Fruit fly (Drosophila melanogaster): ENCODE data around the gene CG11714.

CG11714 gene

dm6 chr3L:11550359-11551056 is 28.0 kb upstream of the CG11714 start (continued):
- peak in 1 of 2 experiments; percentile 69 for TF ChIP-seq Eip74EF (GFP tag; optimal IDR thresholded peaks at IDR 0.05)
- TF ChIP-seq CG12104 (GFP tag; optimal IDR thresholded peaks at IDR 0.05), result no peak
- no peak for TF ChIP-seq onecut (GFP tag; IDR thresholded peaks at IDR 0.05)
- peak; percentile 8 for TF ChIP-seq CG13296 (GFP tag; optimal IDR thresholded peaks at IDR 0.05)
- no peak for TF ChIP-seq CG4820 (GFP tag; optimal IDR thresholded peaks at IDR 0.05)
- no peak for TF ChIP-seq hth (optimal IDR thresholded peaks at IDR 0.05)
- TF ChIP-seq Oaz (GFP tag; IDR thresholded peaks at IDR 0.05), result no peak
- TF ChIP-seq Rx (GFP tag; IDR thresholded peaks at IDR 0.05), result no peak
- TF ChIP-seq TFAM (GFP tag; optimal IDR thresholded peaks at IDR 0.05), result no peak
- no peak for TF ChIP-seq sna (GFP tag; IDR thresholded peaks at IDR 0.05; ENCODE audit: partially characterized antibody)
- TF ChIP-seq CG13123 (GFP tag; optimal IDR thresholded peaks at IDR 0.05), result no peak
- peak; percentile 34 for TF ChIP-seq caup (GFP tag; optimal IDR thresholded peaks at IDR 0.05; ENCODE audit: severe bottlenecking)
- TF ChIP-seq CG34376 (GFP tag; optimal IDR thresholded peaks at IDR 0.05), result peak; percentile 14
- no peak for TF ChIP-seq CG10462 (GFP tag; optimal IDR thresholded peaks at IDR 0.05)
- TF ChIP-seq CG2202 (tag; optimal IDR thresholded peaks at IDR 0.05), result no peak
- no peak for TF ChIP-seq vfl (GFP tag; optimal IDR thresholded peaks at IDR 0.05)
- TF ChIP-seq Dref (GFP tag; IDR thresholded peaks at IDR 0.05), result no peak
- no peak for TF ChIP-seq br (optimal IDR thresholded peaks at IDR 0.05)
- peak; percentile 3 for TF ChIP-seq Fer1 (GFP tag; optimal IDR thresholded peaks at IDR 0.05)
- no peak for TF ChIP-seq CG3281 (GFP tag; optimal IDR thresholded peaks at IDR 0.05)
- TF ChIP-seq NK7.1 (GFP tag; optimal IDR thresholded peaks at IDR 0.05), result no peak
- peak; percentile 6 for TF ChIP-seq CG15269 (tag; optimal IDR thresholded peaks at IDR 0.05)
- no peak for TF ChIP-seq tup (GFP tag; optimal IDR thresholded peaks at IDR 0.05)
- TF ChIP-seq CG7357 (GFP tag; IDR thresholded peaks at IDR 0.05), result no peak
- TF ChIP-seq CG9797 (GFP tag; optimal IDR thresholded peaks at IDR 0.05), result no peak
- TF ChIP-seq Dip3 (GFP tag; optimal IDR thresholded peaks at IDR 0.05), result no peak
- no peak for TF ChIP-seq CG2678 (tag; optimal IDR thresholded peaks at IDR 0.05)
- no peak for TF ChIP-seq Lpt (GFP tag; optimal IDR thresholded peaks at IDR 0.05)
- no peak for TF ChIP-seq oc (tag; optimal IDR thresholded peaks at IDR 0.05)
- no peak for TF ChIP-seq disco-r (GFP tag; optimal IDR thresholded peaks at IDR 0.05)
- TF ChIP-seq gsb (GFP tag; IDR thresholded peaks at IDR 0.05), result no peak
- peak; percentile 45 for TF ChIP-seq sd (tag; optimal IDR thresholded peaks at IDR 0.05)
- no peak for TF ChIP-seq Sox102F (GFP tag; optimal IDR thresholded peaks at IDR 0.05)
- TF ChIP-seq MESR4 (GFP tag; optimal IDR thresholded peaks at IDR 0.05), result no peak
- TF ChIP-seq CG17802 (tag; optimal IDR thresholded peaks at IDR 0.05), result no peak
- no peak for TF ChIP-seq CG6791 (GFP tag; IDR thresholded peaks at IDR 0.05; ENCODE audit: partially characterized antibody)
- no peak for TF ChIP-seq CG4360 (GFP tag; IDR thresholded peaks at IDR 0.05)
- TF ChIP-seq al (GFP tag; IDR thresholded peaks at IDR 0.05), result no peak
- TF ChIP-seq CG15479 (GFP tag; optimal IDR thresholded peaks at IDR 0.05), result no peak
- no peak for TF ChIP-seq unpg (GFP tag; optimal IDR thresholded peaks at IDR 0.05)
- no peak for TF ChIP-seq CG8944 (GFP tag; optimal IDR thresholded peaks at IDR 0.05)
- TF ChIP-seq CG2889 (GFP tag; IDR thresholded peaks at IDR 0.05), result no peak
- TF ChIP-seq CG13287 (GFP tag; IDR thresholded peaks at IDR 0.05; ENCODE audit: partially characterized antibody), result peak; percentile 6; the same call in 1 of the 2 replicates
- no peak for TF ChIP-seq Aef1 (GFP tag; IDR thresholded peaks at IDR 0.05)
- TF ChIP-seq ERR (GFP tag; optimal IDR thresholded peaks at IDR 0.05), result peak; percentile 30
- no peak for TF ChIP-seq CG7372 (GFP tag; IDR thresholded peaks at IDR 0.05)
- peak; percentile 37; the same call in 1 of the 2 replicates for TF ChIP-seq rib (GFP tag; IDR thresholded peaks at IDR 0.05)
- TF ChIP-seq lov (optimal IDR thresholded peaks at IDR 0.05), result no peak
- no peak for TF ChIP-seq lov (GFP tag; IDR thresholded peaks at IDR 0.05)
- no peak for TF ChIP-seq CG6813 (GFP tag; optimal IDR thresholded peaks at IDR 0.05)
- TF ChIP-seq sens (GFP tag), result peak; percentile 39
